Fruit fly (Drosophila melanogaster) whole organism, embryonic: ENCODE results near the gene Rab23.
A peak's percentile ranks its signal among the peaks of the same experiment; 100 is the strongest.

Experiments used
- Ada2b ChIP-seq: fragments of 200-800 bp; sonication (Bioruptor generic); IDR thresholded peaks from 2 replicates; pipeline ENCODE4 v1.3.6; 2022; ENCODE audit warnings: missing biosample characterization, missing genetic modification characterization
- Awh ChIP-seq: fragments of 200-800 bp; sonication (Bioruptor generic); IDR thresholded peaks from 2 replicates; pipeline ENCODE4, ENCODE4 v1.3.6; 2022; ENCODE audit warnings: missing biosample characterization, missing genetic modification characterization
- BEAF-32 ChIP-seq: fragments of 200-800 bp; sonication (Bioruptor generic); optimal IDR thresholded peaks from 3 replicates; lab custom pipeline; 2017; ENCODE audit warnings: missing biosample characterization, missing genetic modification characterization, mild to moderate bottlenecking, moderate library complexity, missing genetic modification reagents
- Blimp-1 ChIP-seq: fragments of 200-800 bp; sonication (Bioruptor generic); optimal IDR thresholded peaks from 3 replicates; lab custom pipeline; 2018; ENCODE audit warnings: missing biosample characterization, missing genetic modification characterization, mild to moderate bottlenecking, moderate library complexity, missing genetic modification reagents
- CG12942 ChIP-seq: fragments of 200-800 bp; sonication (Bioruptor generic); optimal IDR thresholded peaks from 3 replicates; lab custom pipeline; 2016; ENCODE audit warnings: missing biosample characterization, missing genetic modification characterization
- CG13894 ChIP-seq: fragments of 200-800 bp; sonication (Bioruptor generic); optimal IDR thresholded peaks from 3 replicates; lab custom pipeline; 2018; ENCODE audit warnings: missing biosample characterization, mild to moderate bottlenecking, missing genetic modification characterization, moderate library complexity
- CG14667 ChIP-seq: fragments of 200-800 bp; sonication (Bioruptor generic); IDR thresholded peaks from 2 replicates; pipeline ENCODE4 v1.3.6; 2022; ENCODE audit warnings: missing biosample characterization, missing genetic modification characterization
- CG15011 ChIP-seq: fragments of 200-800 bp; sonication (Bioruptor generic); optimal IDR thresholded peaks from 3 replicates; lab custom pipeline; 2018; ENCODE audit warnings: missing biosample characterization, mild to moderate bottlenecking, missing genetic modification characterization
- CG15514 ChIP-seq: fragments of 200-800 bp; sonication (Bioruptor generic); optimal IDR thresholded peaks from 3 replicates; lab custom pipeline; 2017; ENCODE audit warnings: missing biosample characterization, missing genetic modification characterization, mild to moderate bottlenecking, moderate library complexity, missing genetic modification reagents
- CG17385 ChIP-seq: fragments of 200-800 bp; sonication (Bioruptor generic); optimal IDR thresholded peaks from 3 replicates; lab custom pipeline; 2018; ENCODE audit warnings: missing biosample characterization, mild to moderate bottlenecking, missing genetic modification characterization
- CG18619 ChIP-seq: fragments of 200-800 bp; sonication (Bioruptor generic); optimal IDR thresholded peaks from 3 replicates; lab custom pipeline; 2017; ENCODE audit warnings: missing biosample characterization, mild to moderate bottlenecking, missing genetic modification characterization
- CG2202 ChIP-seq: fragments of 200-800 bp; sonication (Bioruptor generic); optimal IDR thresholded peaks from 2 replicates; lab custom pipeline; 2018; ENCODE audit warnings: missing biosample characterization, mild to moderate bottlenecking, missing genetic modification characterization
- CG31388 ChIP-seq: fragments of 200-800 bp; sonication (Bioruptor generic); optimal IDR thresholded peaks from 2 replicates; lab custom pipeline; 2016; ENCODE audit warnings: missing biosample characterization, missing genetic modification characterization
- CG32767 ChIP-seq: fragments of 200-800 bp; sonication (Bioruptor generic); IDR thresholded peaks from 2 replicates; pipeline ENCODE4 v1.3.6; 2022; ENCODE audit warnings: missing biosample characterization, missing genetic modification characterization
- CG4328 ChIP-seq: fragments of 200-800 bp; sonication (Bioruptor generic); optimal IDR thresholded peaks from 3 replicates; lab custom pipeline; 2017; ENCODE audit warnings: missing biosample characterization, missing genetic modification reagents, missing genetic modification characterization
- CG4360 ChIP-seq: fragments of 200-800 bp; sonication (Bioruptor generic); IDR thresholded peaks from 2 replicates; pipeline ENCODE4 v1.3.6; 2022; ENCODE audit warnings: missing biosample characterization, missing genetic modification characterization
- CG4730 ChIP-seq: fragments of 200-800 bp; sonication (Bioruptor generic); IDR thresholded peaks from 2 replicates; pipeline ENCODE4 v1.3.6; 2022; ENCODE audit warnings: missing biosample characterization, missing genetic modification characterization
- CG8924 ChIP-seq: fragments of 200-800 bp; optimal IDR thresholded peaks from 3 replicates; lab custom pipeline; 2019; ENCODE audit warnings: missing biosample characterization, mild to moderate bottlenecking, missing genetic modification characterization, moderate library complexity
- Chrac-16 ChIP-seq: fragments of 200-800 bp; sonication (Bioruptor generic); optimal IDR thresholded peaks from 3 replicates; lab custom pipeline; 2016; ENCODE audit warnings: missing biosample characterization, missing genetic modification characterization
- Dad ChIP-seq: fragments of 200-800 bp; sonication (Bioruptor generic); optimal IDR thresholded peaks from 3 replicates; lab custom pipeline; 2016; ENCODE audit warnings: missing biosample characterization, missing genetic modification characterization
- Dek ChIP-seq: fragments of 200-800 bp; sonication (Bioruptor generic); optimal IDR thresholded peaks from 3 replicates; lab custom pipeline; 2019; ENCODE audit warnings: missing biosample characterization, mild to moderate bottlenecking, missing genetic modification characterization, moderate library complexity
- Dip3 ChIP-seq: fragments of 200-800 bp; sonication (Bioruptor generic); optimal IDR thresholded peaks from 3 replicates; lab custom pipeline; 2016; ENCODE audit warnings: missing biosample characterization, missing genetic modification characterization
- Dll ChIP-seq: fragments of 200-800 bp; sonication (Bioruptor generic); IDR thresholded peaks from 4 replicates; pipeline ENCODE4 v1.3.6; 2022; ENCODE audit warnings: missing biosample characterization, missing genetic modification characterization; ENCODE audit not compliant: partially characterized antibody
- HHEX ChIP-seq: fragments of 200-800 bp; sonication (Bioruptor generic); optimal IDR thresholded peaks from 3 replicates; lab custom pipeline; 2017; ENCODE audit warnings: missing biosample characterization, mild to moderate bottlenecking, missing genetic modification characterization, missing genetic modification reagents
- Med ChIP-seq: fragments of 200-800 bp; sonication (Bioruptor generic); peaks from one replicate; lab custom pipeline; 2016; ENCODE audit warnings: missing biosample characterization, missing genetic modification characterization, mild to moderate bottlenecking, inconsistent platforms, moderate library complexity
- Mes4 ChIP-seq: fragments of 200-800 bp; sonication (Bioruptor generic); optimal IDR thresholded peaks from 2 replicates; lab custom pipeline; 2016; ENCODE audit warnings: missing biosample characterization, missing genetic modification characterization
- Sin3A ChIP-seq: fragments of >200 bp; optimal IDR thresholded peaks from 2 replicates; lab custom pipeline; 2018
- ab ChIP-seq: fragments of 200-800 bp; sonication (Bioruptor generic); optimal IDR thresholded peaks from 2 replicates; lab custom pipeline; 2016; ENCODE audit warnings: missing biosample characterization, missing genetic modification characterization
- abd-A ChIP-seq: fragments of 200-800 bp; sonication (Bioruptor generic); optimal IDR thresholded peaks from 3 replicates; lab custom pipeline; 2019; ENCODE audit warnings: missing biosample characterization, mild to moderate bottlenecking, missing genetic modification characterization, moderate library complexity
- ase ChIP-seq: fragments of 200-800 bp; sonication (Bioruptor generic); IDR thresholded peaks from 3 replicates; pipeline ENCODE4 v1.3.6; 2022; ENCODE audit warnings: missing biosample characterization, missing genetic modification characterization
- ato ChIP-seq: fragments of 200-800 bp; sonication (Bioruptor generic); IDR thresholded peaks from 2 replicates; pipeline ENCODE4 v1.3.6; 2022; ENCODE audit warnings: missing biosample characterization, missing genetic modification characterization; ENCODE audit not compliant: partially characterized antibody
- cas ChIP-seq: fragments of 200-800 bp; sonication (Bioruptor generic); IDR thresholded peaks from 2 replicates; pipeline ENCODE4 v1.3.6; 2022; ENCODE audit warnings: missing biosample characterization, missing genetic modification characterization
- dmrt99B ChIP-seq: fragments of 200-800 bp; sonication (Bioruptor generic); optimal IDR thresholded peaks from 2 replicates; lab custom pipeline; 2018; ENCODE audit warnings: missing biosample characterization, mild to moderate bottlenecking, missing genetic modification characterization, moderate library complexity
- emc ChIP-seq: fragments of 200-800 bp; sonication (Bioruptor generic); optimal IDR thresholded peaks from 2 replicates; lab custom pipeline; 2016; ENCODE audit warnings: missing biosample characterization, missing genetic modification characterization
- eyg ChIP-seq: fragments of 200-800 bp; sonication (Bioruptor generic); optimal IDR thresholded peaks from 3 replicates; lab custom pipeline; 2016; ENCODE audit warnings: missing biosample characterization, missing genetic modification characterization
- gfzf ChIP-seq: fragments of 200-800 bp; sonication (Bioruptor generic); optimal IDR thresholded peaks from 2 replicates; lab custom pipeline; 2016; ENCODE audit warnings: missing biosample characterization, mild to moderate bottlenecking, missing genetic modification characterization, moderate library complexity
- grn ChIP-seq: fragments of 200-800 bp; sonication (Bioruptor generic); optimal IDR thresholded peaks from 3 replicates; lab custom pipeline; 2017; ENCODE audit warnings: missing biosample characterization, missing genetic modification characterization
- kni ChIP-seq: fragments of 200-800 bp; sonication (Bioruptor generic); optimal IDR thresholded peaks from 3 replicates; lab custom pipeline; 2017; ENCODE audit warnings: mild to moderate bottlenecking, missing biosample characterization, missing genetic modification reagents, missing genetic modification characterization
- lbe ChIP-seq: fragments of 200-800 bp; sonication (Bioruptor generic); optimal IDR thresholded peaks from 2 replicates; lab custom pipeline; 2016; ENCODE audit warnings: missing biosample characterization, mild to moderate bottlenecking, missing genetic modification characterization
- lilli ChIP-seq: fragments of 200-800 bp; sonication (Bioruptor generic); optimal IDR thresholded peaks from 3 replicates; lab custom pipeline; 2016; ENCODE audit warnings: missing biosample characterization, missing genetic modification characterization
- nerfin-2 ChIP-seq: fragments of 200-800 bp; sonication (Bioruptor generic); IDR thresholded peaks from 2 replicates; pipeline ENCODE4 v1.3.6; 2022; ENCODE audit warnings: missing biosample characterization, missing genetic modification characterization; ENCODE audit not compliant: partially characterized antibody
- peb ChIP-seq: fragments of 200-800 bp; sonication (Bioruptor generic); IDR thresholded peaks from 2 replicates; pipeline ENCODE4 v1.3.6; 2022; ENCODE audit warnings: missing biosample characterization, missing genetic modification characterization
- pfk ChIP-seq: fragments of 200-800 bp; sonication (Bioruptor generic); optimal IDR thresholded peaks from 2 replicates; lab custom pipeline; 2018; ENCODE audit warnings: missing biosample characterization, mild to moderate bottlenecking, missing genetic modification characterization, moderate library complexity
- pita ChIP-seq: fragments of 200-800 bp; sonication (Bioruptor generic); optimal IDR thresholded peaks from 2 replicates; lab custom pipeline; 2017; ENCODE audit warnings: missing biosample characterization, mild to moderate bottlenecking, missing genetic modification characterization
- pum ChIP-seq: fragments of 200-800 bp; sonication (Bioruptor generic); optimal IDR thresholded peaks from 2 replicates; lab custom pipeline; 2016; ENCODE audit warnings: missing biosample characterization, missing genetic modification characterization
- shn ChIP-seq: fragments of 200-800 bp; sonication (Bioruptor generic); optimal IDR thresholded peaks from 3 replicates; lab custom pipeline; 2016; ENCODE audit warnings: missing biosample characterization, missing genetic modification characterization
- sima ChIP-seq: fragments of 200-800 bp; sonication (Bioruptor generic); optimal IDR thresholded peaks from 2 replicates; lab custom pipeline; 2016; ENCODE audit warnings: missing biosample characterization, missing genetic modification characterization
- stwl ChIP-seq: fragments of 200-800 bp; sonication (Bioruptor generic); optimal IDR thresholded peaks from 3 replicates; lab custom pipeline; 2018; ENCODE audit warnings: missing biosample characterization, mild to moderate bottlenecking, missing genetic modification characterization, moderate library complexity
- tgo ChIP-seq: fragments of 200-800 bp; sonication (Bioruptor generic); IDR thresholded peaks from 3 replicates; pipeline ENCODE4 v1.3.6; 2022; ENCODE audit warnings: missing biosample characterization, missing genetic modification characterization
- tio ChIP-seq: fragments of 200-800 bp; sonication (Bioruptor generic); optimal IDR thresholded peaks from 2 replicates; lab custom pipeline; 2017; ENCODE audit warnings: missing biosample characterization, missing genetic modification characterization, inconsistent platforms

Rab23 gene

DNA sequence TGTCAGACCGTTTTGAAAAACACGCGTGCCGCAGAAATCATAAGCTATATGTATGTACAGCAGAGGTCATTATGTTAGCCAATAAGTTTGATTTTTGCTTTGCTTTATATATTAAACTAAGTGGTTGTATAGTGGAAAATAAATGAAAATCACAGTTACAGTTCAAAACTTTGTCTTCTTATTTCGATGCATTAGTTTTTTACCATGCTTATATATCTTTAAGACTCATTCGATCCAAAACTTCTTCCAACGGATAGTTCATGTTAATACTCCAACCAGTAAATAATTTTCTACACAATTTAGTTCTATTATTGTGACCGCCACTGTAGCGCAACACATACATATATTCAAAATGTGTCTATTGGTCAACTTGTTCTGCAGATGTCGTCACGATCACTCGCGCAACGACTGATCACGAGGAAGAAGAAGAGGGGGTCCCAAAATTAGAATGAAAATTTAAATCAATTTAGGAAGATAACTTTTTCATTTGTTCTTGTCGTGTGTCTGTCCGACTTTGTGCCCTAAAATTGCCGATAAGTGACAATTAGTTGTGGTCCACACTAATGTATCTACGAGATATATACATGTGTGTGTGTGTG lies 20.3 kb upstream of the Rab23 start (continued):
- peak; percentile 90 for TF ChIP-seq Med (GFP tag; lab: Kevin White, UChicago)
- TF ChIP-seq lilli: peak; percentile 57
- 0 out of 2 replicates have a peak, but pooled peaks have one; percentile 42 for TF ChIP-seq CG32767 (GFP tag; lab: Robert Waterston, UW)
- no peak for TF ChIP-seq emc (GFP tag; lab: Kevin White, UChicago)
- TF ChIP-seq abd-A (tag; lab: Kevin White, UChicago): no peak
- no peak for TF ChIP-seq pita
- peak; percentile 70 for TF ChIP-seq tio (GFP tag; lab: Kevin White, UChicago)
- 0 out of 2 replicates have a peak, but pooled peaks have one; percentile 9 for TF ChIP-seq Ada2b (GFP tag; lab: Robert Waterston, UW)
- TF ChIP-seq pum: peak; percentile 2
- no peak for TF ChIP-seq Sin3A
- no peak for TF ChIP-seq Dad
- TF ChIP-seq CG17385 (GFP tag; lab: Kevin White, UChicago): peak; percentile 76
- peak; percentile 39; the same call in 2 of the 3 replicates for TF ChIP-seq tgo (GFP tag; lab: Robert Waterston, UW)
- no peak for TF ChIP-seq grn
- 0 out of 3 replicates have a peak, but pooled peaks have one; percentile 40 for TF ChIP-seq ase (GFP tag; lab: Robert Waterston, UW)
- TF ChIP-seq BEAF-32 (GFP tag; lab: Kevin White, UChicago): no peak
- TF ChIP-seq CG31388: no peak
- no peak for TF ChIP-seq CG4360 (GFP tag; lab: Robert Waterston, UW)
- peak; percentile 59 for TF ChIP-seq CG18619
- peak; percentile 81 for TF ChIP-seq CG8924 (tag; lab: Kevin White, UChicago)
- TF ChIP-seq CG13894 (tag; lab: Kevin White, UChicago): no peak
- peak; percentile 58 for TF ChIP-seq CG4328 (GFP tag; lab: Kevin White, UChicago)
- no peak; the same call in 1 of the 2 replicates for TF ChIP-seq peb (GFP tag; lab: Robert Waterston, UW)
- TF ChIP-seq shn (GFP tag; lab: Kevin White, UChicago): peak; percentile 11
- TF ChIP-seq CG15011 (GFP tag; lab: Kevin White, UChicago): peak; percentile 47
- no peak for TF ChIP-seq CG12942 (GFP tag; lab: Kevin White, UChicago)
- TF ChIP-seq Dll (GFP tag; lab: Robert Waterston, UW): no peak
- TF ChIP-seq gfzf (GFP tag; lab: Kevin White, UChicago): no peak
- TF ChIP-seq CG2202 (tag; lab: Kevin White, UChicago): peak; percentile 12
- no peak for TF ChIP-seq CG14667
- TF ChIP-seq stwl (tag; lab: Kevin White, UChicago): no peak
- no peak for TF ChIP-seq Mes4
- no peak for TF ChIP-seq cas (GFP tag; lab: Robert Waterston, UW)
- no peak for TF ChIP-seq Blimp-1 (GFP tag; lab: Kevin White, UChicago)
- no peak for TF ChIP-seq eyg
- no peak for TF ChIP-seq CG15514 (GFP tag; lab: Kevin White, UChicago)
- no peak for TF ChIP-seq sima
- TF ChIP-seq pfk (GFP tag; lab: Kevin White, UChicago): no peak
- TF ChIP-seq ato (GFP tag; lab: Robert Waterston, UW): no peak
- TF ChIP-seq Awh (GFP tag; lab: Robert Waterston, UW): peak; percentile 28; the same call in 1 of the 2 replicates
- peak; percentile 48 for TF ChIP-seq Chrac-16
- TF ChIP-seq HHEX (GFP tag; lab: Kevin White, UChicago): peak; percentile 58
- peak; percentile 16 for TF ChIP-seq Dip3 (GFP tag; lab: Kevin White, UChicago)
- TF ChIP-seq Dek (tag; lab: Kevin White, UChicago): peak; percentile 47
- no peak for TF ChIP-seq lbe (GFP tag; lab: Kevin White, UChicago)
- no peak for TF ChIP-seq dmrt99B
- TF ChIP-seq ab (GFP tag; lab: Kevin White, UChicago): no peak
- no peak for TF ChIP-seq kni (GFP tag; lab: Kevin White, UChicago)
- no peak for TF ChIP-seq CG4730
- TF ChIP-seq nerfin-2 (GFP tag; lab: Robert Waterston, UW): no peak
